Worm (Caenorhabditis elegans): ENCODE results near the gene coa-7.

coa-7 gene

DNA sequence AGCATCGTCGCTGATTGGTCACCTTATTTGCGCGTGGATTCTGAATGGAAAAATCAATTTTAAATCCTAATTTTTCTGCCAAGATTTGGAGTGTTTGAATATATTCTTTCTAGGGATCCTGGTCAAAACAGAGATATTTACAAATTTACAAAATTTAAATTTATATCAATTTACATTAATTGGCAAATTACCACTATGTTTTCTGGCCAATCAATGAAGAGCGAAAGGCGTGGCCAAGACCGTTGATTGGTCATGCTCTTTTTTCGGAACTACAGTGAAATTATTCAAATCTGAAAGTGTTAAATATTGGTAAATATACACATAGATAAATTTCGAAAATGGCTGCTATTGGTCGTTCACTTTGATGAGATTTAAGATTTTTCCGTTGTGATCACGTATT lies 8.2 kb downstream of the coa-7 start:
- TF ChIP-seq ama-1 (optimal IDR thresholded peaks at IDR 0.05) (no peak), ceh-16 (tag; optimal IDR thresholded peaks at IDR 0.05) (no peak), nhr-12 (tag; optimal IDR thresholded peaks at IDR 0.05) (no peak), nfya-1 (tag; optimal IDR thresholded peaks at IDR 0.05; ENCODE audit: insufficient read depth) (peak; percentile 67), lin-15B (tag; optimal IDR thresholded peaks at IDR 0.05) (no peak)

DNA sequence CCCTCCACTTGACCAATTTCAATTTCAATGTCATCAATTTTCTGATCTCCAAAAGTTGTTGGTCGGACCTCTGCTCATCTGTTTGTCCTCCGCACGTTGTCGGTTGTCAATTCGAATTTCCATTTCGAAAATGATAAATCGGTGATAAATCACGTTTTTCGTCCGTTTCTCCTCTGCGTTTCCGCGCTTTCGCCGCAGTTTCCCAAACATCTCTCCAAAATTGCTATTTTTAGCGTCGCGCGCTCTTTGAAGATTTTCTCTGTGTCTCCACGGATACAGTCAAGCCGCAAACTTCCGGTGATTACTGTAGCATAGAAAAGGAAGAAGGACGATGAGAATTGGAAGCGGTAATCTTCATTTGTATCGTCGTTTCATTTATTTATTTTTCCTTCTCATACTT lies 8.9 kb downstream of the coa-7 start:
- TF ChIP-seq nhr-43 (tag; optimal IDR thresholded peaks at IDR 0.05; ENCODE audit: poor library complexity, severe bottlenecking) (peak; percentile 64), nfya-1 (tag; optimal IDR thresholded peaks at IDR 0.05; ENCODE audit: insufficient read depth) (peak; percentile 20), nhr-25 (tag; optimal IDR thresholded peaks at IDR 0.05) (peak; percentile 39), ZK546.5 (tag; optimal IDR thresholded peaks at IDR 0.05) (no peak), elt-2 (tag; optimal IDR thresholded peaks at IDR 0.05) (no peak), ama-1 (optimal IDR thresholded peaks at IDR 0.05) (peak; percentile 17), fos-1 (tag; optimal IDR thresholded peaks at IDR 0.05) (no peak), tbx-2 (tag; optimal IDR thresholded peaks at IDR 0.05) (peak; percentile 48), nhr-23 (tag; optimal IDR thresholded peaks at IDR 0.05) (peak; percentile 51), pha-4 (tag; optimal IDR thresholded peaks at IDR 0.05) (no peak), elt-3 (tag; optimal IDR thresholded peaks at IDR 0.05) (no peak)

ce11 chrII:11637817-11638216 lies 13.1 kb downstream of the coa-7 start:
- TF ChIP-seq ama-1 (optimal IDR thresholded peaks at IDR 0.05) (no peak), ceh-82 (tag; optimal IDR thresholded peaks at IDR 0.05) (no peak), mml-1 (tag; optimal IDR thresholded peaks at IDR 0.05) (no peak), skn-1 (tag; optimal IDR thresholded peaks at IDR 0.05) (no peak), elt-1 (tag; optimal IDR thresholded peaks at IDR 0.05) (no peak), unc-39 (tag; optimal IDR thresholded peaks at IDR 0.05) (no peak), pha-4 (tag; optimal IDR thresholded peaks at IDR 0.05) (no peak), mdl-1 (tag; optimal IDR thresholded peaks at IDR 0.05) (no peak), pqm-1 (tag; optimal IDR thresholded peaks at IDR 0.05) (no peak), nhr-11 (tag; optimal IDR thresholded peaks at IDR 0.05) (no peak), nfya-1 (tag; optimal IDR thresholded peaks at IDR 0.05; ENCODE audit: insufficient read depth) (no peak)

ce11 chrII:11637189-11637754 lies 13.7 kb downstream of the coa-7 start:
- no peak for TF ChIP-seq nhr-28 (tag; optimal IDR thresholded peaks at IDR 0.05)
- peak; percentile 54 for TF ChIP-seq aly-2 (tag; optimal IDR thresholded peaks at IDR 0.05)
- peak; percentile 2 for TF ChIP-seq ama-1 (optimal IDR thresholded peaks at IDR 0.05)
- TF ChIP-seq tbx-2 (tag; optimal IDR thresholded peaks at IDR 0.05): peak; percentile 30
- TF ChIP-seq fkh-10 (GFP tag; optimal IDR thresholded peaks at IDR 0.05): no peak
- no peak for TF ChIP-seq fos-1 (tag; optimal IDR thresholded peaks at IDR 0.05)
- peak; percentile 72 for TF ChIP-seq nhr-43 (tag; optimal IDR thresholded peaks at IDR 0.05; ENCODE audit: poor library complexity, severe bottlenecking)
- TF ChIP-seq nhr-76 (tag; optimal IDR thresholded peaks at IDR 0.05): no peak
- no peak for TF ChIP-seq pqm-1 (tag; optimal IDR thresholded peaks at IDR 0.05)
- no peak for TF ChIP-seq nfya-1 (tag; optimal IDR thresholded peaks at IDR 0.05; ENCODE audit: insufficient read depth)
- no peak for TF ChIP-seq eor-1 (tag; optimal IDR thresholded peaks at IDR 0.05)
- peak; percentile 82 for TF ChIP-seq ztf-4 (tag; optimal IDR thresholded peaks at IDR 0.05)
- TF ChIP-seq ceh-16 (tag; optimal IDR thresholded peaks at IDR 0.05): no peak
- TF ChIP-seq nhr-67 (tag; optimal IDR thresholded peaks at IDR 0.05): peak; percentile 1
- TF ChIP-seq ceh-9 (tag; optimal IDR thresholded peaks at IDR 0.05): no peak
- TF ChIP-seq elt-2 (tag; optimal IDR thresholded peaks at IDR 0.05): no peak
- no peak for TF ChIP-seq nhr-237 (tag; optimal IDR thresholded peaks at IDR 0.05)
- TF ChIP-seq ceh-28 (tag; optimal IDR thresholded peaks at IDR 0.05): peak; percentile 29
- peak; percentile 58 for TF ChIP-seq pha-4 (tag; optimal IDR thresholded peaks at IDR 0.05)
- TF ChIP-seq mml-1 (tag; optimal IDR thresholded peaks at IDR 0.05): no peak
- no peak for TF ChIP-seq fkh-2 (tag; optimal IDR thresholded peaks at IDR 0.05)
- TF ChIP-seq sea-2 (GFP tag; optimal IDR thresholded peaks at IDR 0.05): no peak
- peak; percentile 43 for TF ChIP-seq nhr-77 (tag; optimal IDR thresholded peaks at IDR 0.05)
- no peak for TF ChIP-seq lin-39 (tag; optimal IDR thresholded peaks at IDR 0.05)
- no peak for TF ChIP-seq lsy-12 (tag; optimal IDR thresholded peaks at IDR 0.05)
- peak; percentile 18 for TF ChIP-seq nhr-23 (tag; optimal IDR thresholded peaks at IDR 0.05)
- TF ChIP-seq nhr-12 (tag; optimal IDR thresholded peaks at IDR 0.05): no peak
- TF ChIP-seq jun-1 (tag; optimal IDR thresholded peaks at IDR 0.05): no peak
- TF ChIP-seq ZK546.5 (tag; optimal IDR thresholded peaks at IDR 0.05): no peak
- TF ChIP-seq elt-3 (tag; optimal IDR thresholded peaks at IDR 0.05): no peak
- TF ChIP-seq unc-62 (GFP tag; optimal IDR thresholded peaks at IDR 0.05): no peak
- TF ChIP-seq skn-1 (tag; optimal IDR thresholded peaks at IDR 0.05): no peak
- TF ChIP-seq nhr-25 (tag; optimal IDR thresholded peaks at IDR 0.05): peak; percentile 46
